Worm (Caenorhabditis elegans): ENCODE measurements around the gene K11D12.11.

K11D12.11 gene

DNA sequence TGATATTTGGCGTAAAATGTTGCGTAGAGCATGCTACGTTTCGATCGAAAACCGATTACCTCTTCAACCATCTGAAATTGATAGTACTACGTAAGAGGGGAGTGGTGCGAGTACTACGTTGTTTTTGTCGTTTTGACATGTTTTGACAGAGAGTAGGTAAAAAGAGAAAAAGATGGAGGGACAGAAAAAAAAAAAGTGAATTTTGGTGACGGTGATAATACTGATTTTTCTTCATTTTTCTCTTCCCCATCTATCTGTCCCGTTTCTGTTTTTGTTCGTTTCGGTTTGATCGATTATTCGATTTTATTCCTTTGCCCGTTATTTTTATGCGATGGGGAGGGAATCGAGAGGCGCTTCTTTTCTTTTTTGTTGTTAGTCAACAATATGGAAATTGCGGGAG, 1.5 kb upstream of the K11D12.11 start, which contains the start of gene K11D12.8:
Gene K11D12.8, minus strand, starts transcription at position 77 of the 400 bp plus-strand sequence.
- no peak for TF ChIP-seq ztf-4 (tag; optimal IDR thresholded peaks at IDR 0.05)
- TF ChIP-seq mab-9 (GFP tag; IDR thresholded peaks at IDR 0.05): no peak
- TF ChIP-seq blmp-1 (tag; optimal IDR thresholded peaks at IDR 0.05): peak; percentile 71

ce11 chrV:5038449-5038848, 951 bp downstream of the K11D12.11 start:
- TF ChIP-seq blmp-1 (tag; optimal IDR thresholded peaks at IDR 0.05): peak; percentile 83
- TF ChIP-seq ceh-8 (GFP tag; optimal IDR thresholded peaks at IDR 0.05): no peak
- no peak for TF ChIP-seq ceh-88 (GFP tag; IDR thresholded peaks at IDR 0.05)
- peak in 1 of 6 experiments; percentile 23 for TF ChIP-seq elt-3 (tag; optimal IDR thresholded peaks at IDR 0.05)
- TF ChIP-seq lir-3 (tag; optimal IDR thresholded peaks at IDR 0.05; ENCODE audit: poor library complexity): no peak
- TF ChIP-seq aly-2 (tag; optimal IDR thresholded peaks at IDR 0.05): no peak
- TF ChIP-seq C34B4.2 (tag; optimal IDR thresholded peaks at IDR 0.05): no peak
- TF ChIP-seq grh-1 (GFP tag; IDR thresholded peaks at IDR 0.05): peak; percentile 54
- TF ChIP-seq nhr-71 (tag; optimal IDR thresholded peaks at IDR 0.05): no peak
- TF ChIP-seq nhr-85 (tag): peak; percentile 85
- peak in 1 of 2 experiments; percentile 5 for TF ChIP-seq lin-35 (GFP tag; optimal IDR thresholded peaks at IDR 0.05)
- peak; percentile 48 for TF ChIP-seq lin-14 (GFP tag; optimal IDR thresholded peaks at IDR 0.05)

DNA sequence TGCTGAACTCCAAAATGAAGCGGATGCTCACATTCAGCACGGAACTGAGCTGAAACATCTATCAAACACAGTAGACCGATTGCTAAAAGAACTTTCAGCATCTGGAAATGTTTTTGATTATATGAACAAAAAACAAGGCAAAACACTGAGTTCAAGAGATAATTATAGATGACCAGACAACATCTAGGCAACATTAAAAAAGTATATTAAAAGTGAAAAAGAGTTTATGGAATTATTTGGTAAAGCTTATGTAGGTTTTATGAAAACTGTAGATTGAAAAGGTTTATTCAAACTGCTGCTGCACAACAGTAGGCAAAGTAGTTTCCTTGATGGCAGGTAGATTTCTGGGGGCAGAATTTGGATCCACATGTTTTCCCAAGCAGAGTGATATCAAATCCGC, 3.0 kb downstream of the K11D12.11 start, which contains the start of gene K11D12.7:
Gene K11D12.7, minus strand, starts transcription at position 101 of the 400 bp plus-strand sequence.
- no peak for TF ChIP-seq lin-15B (tag; optimal IDR thresholded peaks at IDR 0.05)
- TF ChIP-seq alr-1 (tag; optimal IDR thresholded peaks at IDR 0.05; ENCODE audit: borderline replicate concordance): no peak
- TF ChIP-seq sox-4 (tag; optimal IDR thresholded peaks at IDR 0.05): no peak
- no peak for TF ChIP-seq mab-9 (GFP tag; IDR thresholded peaks at IDR 0.05)
- TF ChIP-seq snu-23 (GFP tag; optimal IDR thresholded peaks at IDR 0.05): no peak
- TF ChIP-seq elt-3 (tag; optimal IDR thresholded peaks at IDR 0.05): no peak
- TF ChIP-seq rnt-1 (tag; optimal IDR thresholded peaks at IDR 0.05): no peak
- no peak for TF ChIP-seq C16A3.4 (tag; optimal IDR thresholded peaks at IDR 0.05)
- TF ChIP-seq ets-5 (GFP tag; IDR thresholded peaks at IDR 0.05): no peak

DNA sequence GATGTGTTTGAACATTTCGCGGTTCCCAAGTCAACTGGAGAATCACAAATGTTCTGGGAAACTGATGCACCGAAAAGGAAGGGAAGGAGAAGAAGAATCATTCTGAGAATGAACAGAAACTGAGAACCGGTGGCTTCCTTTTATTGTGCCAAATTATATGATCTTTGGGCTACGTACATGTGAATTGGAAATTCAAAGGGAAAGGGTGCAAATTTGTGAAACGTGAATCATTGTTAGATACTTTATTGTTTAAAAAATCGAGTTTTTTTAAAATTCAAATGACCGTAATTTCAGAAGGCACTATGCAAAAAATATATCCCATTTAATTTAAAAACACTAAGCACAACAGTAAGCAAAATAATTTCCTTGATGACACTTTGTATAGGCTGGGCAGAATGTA, 4.3 kb downstream of the K11D12.11 start, which contains the start of gene K11D12.6:
Gene K11D12.6, minus strand, starts transcription at position 101 of the 400 bp plus-strand sequence.
- TF ChIP-seq swsn-7 (tag; optimal IDR thresholded peaks at IDR 0.05): no peak
- TF ChIP-seq unc-130 (tag; optimal IDR thresholded peaks at IDR 0.05): no peak

- TF ChIP-seq egl-13 (tag; optimal IDR thresholded peaks at IDR 0.05) (no peak), unc-98 (GFP tag; IDR thresholded peaks at IDR 0.05) (no peak), mdl-1 (tag; optimal IDR thresholded peaks at IDR 0.05) (no peak), vab-15 (tag; optimal IDR thresholded peaks at IDR 0.05) (no peak), tbx-2 (tag; optimal IDR thresholded peaks at IDR 0.05) (no peak), mep-1 (tag; optimal IDR thresholded peaks at IDR 0.05) (no peak), elt-3 (tag; optimal IDR thresholded peaks at IDR 0.05) (no peak), F16B12.6 (tag; optimal IDR thresholded peaks at IDR 0.05) (no peak), nhr-12 (tag; optimal IDR thresholded peaks at IDR 0.05) (no peak), hpl-2 (GFP tag; optimal IDR thresholded peaks at IDR 0.05) (no peak), nhr-11 (tag; optimal IDR thresholded peaks at IDR 0.05) (no peak), elt-2 (tag; optimal IDR thresholded peaks at IDR 0.05) (no peak), ces-1 (GFP tag; optimal IDR thresholded peaks at IDR 0.05) (no peak), nhr-47 (tag; optimal IDR thresholded peaks at IDR 0.05) (no peak)
Observed at ce11 chrV:5033099-5033498, 6.3 kb downstream of the K11D12.11 start, which contains the start of gene K11D12.13. Gene K11D12.13 (plus strand): TSS chrV:5033399.
